Worm (Caenorhabditis elegans) whole organism, L1 larva: Measurements from ENCODE around the gene K01B6.4.

ENCODE experiments used
- aly-2 ChIP-seq: fragments of 150-350 bp; optimal IDR thresholded peaks from 2 replicates; lab custom pipeline; 2014; ENCODE audit warnings: missing biosample characterization, missing genetic modification characterization
- ces-1 ChIP-seq: fragments of 150-350 bp; optimal IDR thresholded peaks from 2 replicates; lab custom pipeline; 2014; ENCODE audit warnings: missing biosample characterization, missing genetic modification reagents, missing genetic modification characterization
- dpl-1 ChIP-seq, 3 experiments: fragments of 150-350 bp in 2 of 3; sonication (generic microtip) in 1 of 3; optimal IDR thresholded peaks; 2 replicates each; lab custom pipeline; 2014 to 2017; ENCODE audit warnings: missing biosample characterization in 3 of 3, missing genetic modification characterization in 3 of 3, missing genetic modification reagents in 3 of 3
- efl-1 ChIP-seq, 4 experiments: fragments of 150-350 bp; optimal IDR thresholded peaks in 3 of 4; peaks in 1 of 4; 1 replicate in 1 of 4; 2 replicates in 3 of 4; lab custom pipeline; 2014; ENCODE audit warnings: missing biosample characterization in 2 of 4, missing genetic modification characterization in 2 of 4, missing genetic modification reagents in 2 of 4
- egl-27 ChIP-seq, 2 experiments: fragments of 150-350 bp in 1 of 2; sonication (generic microtip); optimal IDR thresholded peaks; 3 replicates each; lab custom pipeline; 2017 to 2018; ENCODE audit warnings: missing biosample characterization in 2 of 2, missing genetic modification characterization in 2 of 2, missing genetic modification reagents in 2 of 2
- nhr-71 ChIP-seq: sonication (generic microtip); optimal IDR thresholded peaks from 2 replicates; lab custom pipeline; 2016; ENCODE audit warnings: mild to moderate bottlenecking, missing genetic modification characterization, moderate library complexity, missing compliant biosample characterization
- skn-1 ChIP-seq: fragments of 150-350 bp; optimal IDR thresholded peaks from 2 replicates; lab custom pipeline; 2014; ENCODE audit warnings: missing biosample characterization, missing genetic modification characterization
- snpc-4 ChIP-seq: fragments of 150-350 bp; optimal IDR thresholded peaks from 2 replicates; lab custom pipeline; 2014; ENCODE audit warnings: missing biosample characterization, missing genetic modification characterization
- unc-62 ChIP-seq: fragments of 150-350 bp; optimal IDR thresholded peaks from 2 replicates; lab custom pipeline; 2014; ENCODE audit warnings: missing biosample characterization, missing genetic modification reagents, missing genetic modification characterization
- unc-86 ChIP-seq: sonication (generic microtip); optimal IDR thresholded peaks from 2 replicates; lab custom pipeline; 2016; ENCODE audit warnings: missing genetic modification characterization, missing compliant biosample characterization
- ztf-4 ChIP-seq: fragments of 150-350 bp; optimal IDR thresholded peaks from 2 replicates; lab custom pipeline; 2014; ENCODE audit warnings: missing biosample characterization, missing genetic modification characterization

DNA sequence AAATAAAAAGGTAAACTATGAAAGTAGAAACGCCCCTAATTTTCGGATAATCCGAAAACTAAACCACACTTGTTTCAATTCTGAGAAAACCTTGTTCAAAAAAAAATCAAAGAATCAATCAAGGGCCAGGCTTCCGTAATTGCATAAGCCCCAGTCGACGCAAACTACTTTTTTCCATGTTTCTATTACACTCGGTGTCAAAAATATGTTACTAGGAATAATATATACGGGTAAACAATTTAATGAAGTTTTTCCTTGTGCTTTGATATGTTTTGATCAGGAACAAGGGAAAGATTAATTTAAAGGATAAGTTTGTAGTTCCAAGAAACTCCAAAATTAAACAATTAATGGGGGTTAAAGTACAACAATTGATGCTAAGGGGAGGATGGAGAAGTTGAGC is 12.6 kb upstream of the K01B6.4 start:
- no peak for TF ChIP-seq ztf-4 (tag; lab: Kevin White, UChicago)
- TF ChIP-seq aly-2 (tag; lab: Kevin White, UChicago) = no peak
- TF ChIP-seq ces-1 (GFP tag; lab: Kevin White, UChicago) = no peak
- no peak for TF ChIP-seq unc-62 (GFP tag; lab: Kevin White, UChicago)
- no peak for TF ChIP-seq egl-27 (tag; optimal IDR thresholded peaks at IDR 0.05; lab: Kevin White, UChicago)
- TF ChIP-seq dpl-1 (GFP tag; optimal IDR thresholded peaks at IDR 0.05; lab: Kevin White, UChicago) = no peak
- no peak for TF ChIP-seq efl-1 (optimal IDR thresholded peaks at IDR 0.05; lab: Kevin White, UChicago)
- TF ChIP-seq efl-1 (GFP tag; optimal IDR thresholded peaks at IDR 0.05 in 1 of 2; lab: Kevin White, UChicago) = no peak
- TF ChIP-seq nhr-71 (tag; lab: Kevin White, UChicago) = peak; percentile 67
- no peak for TF ChIP-seq snpc-4 (tag; lab: Kevin White, UChicago)
- TF ChIP-seq skn-1 (tag; lab: Kevin White, UChicago) = no peak
- TF ChIP-seq unc-86 (tag; lab: Kevin White, UChicago) = no peak
